Worm (Caenorhabditis elegans): ENCODE data around the gene wdr-37.

ce11 chrIII:5568265-5568664 is 31.6 kb downstream of the wdr-37 start:
- TF ChIP-seq mef-2 (tag; optimal IDR thresholded peaks at IDR 0.05) = no peak
- TF ChIP-seq ztf-4 (tag; optimal IDR thresholded peaks at IDR 0.05) = no peak
- TF ChIP-seq lir-3 (tag; optimal IDR thresholded peaks at IDR 0.05; ENCODE audit: poor library complexity) = no peak
- TF ChIP-seq nhr-90 (tag; optimal IDR thresholded peaks at IDR 0.05; ENCODE audit: poor library complexity) = no peak
- no peak for TF ChIP-seq mdl-1 (tag; optimal IDR thresholded peaks at IDR 0.05)
- TF ChIP-seq alr-1 (tag; optimal IDR thresholded peaks at IDR 0.05; ENCODE audit: borderline replicate concordance) = no peak
- TF ChIP-seq mab-9 (GFP tag; IDR thresholded peaks at IDR 0.05) = no peak
- TF ChIP-seq vab-15 (tag; optimal IDR thresholded peaks at IDR 0.05) = no peak
- no peak for TF ChIP-seq nhr-28 (tag; optimal IDR thresholded peaks at IDR 0.05)
- TF ChIP-seq swsn-7 (tag; optimal IDR thresholded peaks at IDR 0.05) = no peak

Data from whole organism, L1 larva.